Worm (Caenorhabditis elegans) whole organism, L4 larva: ENCODE results near the gene nspg-8.
A peak's percentile ranks its signal among the peaks of the same experiment; 100 is the strongest.

ENCODE experiments used
- F26F4.8 ChIP-seq: fragments of 200-800 bp; sonication (Bioruptor generic); conservative IDR thresholded peaks from 2 replicates; pipeline ENCODE4 v1.3.6; 2022; ENCODE audit warnings: missing genetic modification characterization, missing compliant biosample characterization
- F37D6.2 ChIP-seq: sonication (generic microtip); optimal IDR thresholded peaks from 2 replicates; lab custom pipeline; 2016; ENCODE audit warnings: mild to moderate bottlenecking, missing genetic modification characterization, missing compliant biosample characterization
- F49E8.2 ChIP-seq: sonication (generic microtip); optimal IDR thresholded peaks from 2 replicates; lab custom pipeline; 2016; ENCODE audit warnings: missing compliant biosample characterization, mild to moderate bottlenecking, missing genetic modification characterization, borderline replicate concordance
- R02D3.7 ChIP-seq: fragments of 150-350 bp; sonication (generic microtip); optimal IDR thresholded peaks from 3 replicates; lab custom pipeline; 2014; ENCODE audit warnings: missing biosample characterization, missing genetic modification characterization
- aly-2 ChIP-seq: sonication (generic microtip); optimal IDR thresholded peaks from 2 replicates; lab custom pipeline; 2018; ENCODE audit warnings: missing biosample characterization, missing genetic modification characterization
- ama-1 ChIP-seq: fragments of 150-350 bp; optimal IDR thresholded peaks from 2 replicates; lab custom pipeline; 2014; ENCODE audit warnings: inconsistent platforms, mixed read lengths
- arid-1 ChIP-seq: fragments of 200-800 bp; sonication (Bioruptor generic); conservative IDR thresholded peaks from 2 replicates; pipeline ENCODE4 v1.3.6; 2022; ENCODE audit warnings: missing genetic modification reagents, missing genetic modification characterization, missing compliant biosample characterization
- ceh-20 ChIP-seq: fragments of 200-800 bp; sonication (Bioruptor generic); IDR thresholded peaks from 2 replicates; pipeline ENCODE4 v1.3.6; 2022; ENCODE audit warnings: missing genetic modification reagents, missing genetic modification characterization, missing compliant biosample characterization
- ceh-28 ChIP-seq: fragments of 150-350 bp; optimal IDR thresholded peaks from 2 replicates; lab custom pipeline; 2014; ENCODE audit warnings: missing biosample characterization, missing genetic modification reagents, missing genetic modification characterization
- ceh-62 ChIP-seq: sonication (generic microtip); optimal IDR thresholded peaks from 2 replicates; lab custom pipeline; 2017; ENCODE audit warnings: missing biosample characterization, missing genetic modification characterization
- ces-1 ChIP-seq: fragments of 150-350 bp; sonication (generic microtip); optimal IDR thresholded peaks from 4 replicates; lab custom pipeline; 2014; ENCODE audit warnings: missing biosample characterization, missing genetic modification reagents, missing genetic modification characterization
- ctbp-1 ChIP-seq: fragments of 200-800 bp; sonication (Bioruptor generic); IDR thresholded peaks from 2 replicates; pipeline ENCODE4 v1.3.6; 2022; ENCODE audit warnings: missing genetic modification reagents, missing genetic modification characterization, missing compliant biosample characterization
- daf-16 ChIP-seq, 3 experiments: sonication (generic microtip); optimal IDR thresholded peaks; 2 replicates each; lab custom pipeline; 2016 to 2017; ENCODE audit warnings: missing genetic modification characterization in 3 of 3, missing genetic modification reagents in 3 of 3, mild to moderate bottlenecking in 2 of 3, missing compliant biosample characterization in 2 of 3, missing biosample characterization in 1 of 3, moderate library complexity in 1 of 3
- daf-19 ChIP-seq: fragments of 200-800 bp; sonication (Bioruptor generic); conservative IDR thresholded peaks from 2 replicates; pipeline ENCODE4 v1.3.6; 2022; ENCODE audit warnings: missing genetic modification characterization, missing compliant biosample characterization
- dmd-8 ChIP-seq: fragments of 200-800 bp; sonication (Bioruptor generic); IDR thresholded peaks from 2 replicates; pipeline ENCODE4 v1.3.6; 2022; ENCODE audit warnings: missing genetic modification characterization, missing compliant biosample characterization
- dmd-9 ChIP-seq: fragments of 200-800 bp; sonication (Bioruptor generic); IDR thresholded peaks from 2 replicates; pipeline ENCODE4 v1.3.6; 2022; ENCODE audit warnings: missing genetic modification reagents, missing genetic modification characterization, missing compliant biosample characterization
- dpl-1 ChIP-seq: fragments of 150-350 bp; optimal IDR thresholded peaks from 2 replicates; lab custom pipeline; 2014; ENCODE audit warnings: missing biosample characterization, missing genetic modification reagents, missing genetic modification characterization
- egl-43 ChIP-seq: fragments of 200-800 bp; sonication (Bioruptor generic); IDR thresholded peaks from 2 replicates; pipeline ENCODE4 v1.3.6; 2022; ENCODE audit warnings: missing genetic modification reagents, missing genetic modification characterization, missing compliant biosample characterization
- fkh-10 ChIP-seq: fragments of 150-350 bp; optimal IDR thresholded peaks from 2 replicates; lab custom pipeline; 2014; ENCODE audit warnings: missing biosample characterization, missing genetic modification reagents, missing genetic modification characterization
- fos-1 ChIP-seq: fragments of 150-350 bp; optimal IDR thresholded peaks from 2 replicates; lab custom pipeline; 2014; ENCODE audit warnings: missing biosample characterization, missing genetic modification characterization
- gei-8 ChIP-seq: fragments of 200-800 bp; sonication (Bioruptor generic); optimal IDR thresholded peaks from 2 replicates; lab custom pipeline; 2018; ENCODE audit warnings: mild to moderate bottlenecking, missing genetic modification characterization, missing compliant biosample characterization
- hlh-11 ChIP-seq: fragments of 200-800 bp; sonication (Bioruptor generic); optimal IDR thresholded peaks from 2 replicates; lab custom pipeline; 2018; ENCODE audit warnings: mild to moderate bottlenecking, missing genetic modification characterization, missing compliant biosample characterization
- lim-7 ChIP-seq: fragments of 200-800 bp; sonication (Bioruptor generic); IDR thresholded peaks from 2 replicates; pipeline ENCODE4 v1.3.6; 2022; ENCODE audit warnings: missing genetic modification characterization, missing compliant biosample characterization
- lin-13 ChIP-seq: fragments of 150-350 bp; optimal IDR thresholded peaks from 2 replicates; lab custom pipeline; 2014; ENCODE audit warnings: missing biosample characterization, missing genetic modification reagents, missing genetic modification characterization
- lin-39 ChIP-seq: fragments of 150-350 bp; optimal IDR thresholded peaks from 2 replicates; lab custom pipeline; 2014; ENCODE audit warnings: missing biosample characterization, missing genetic modification reagents, missing genetic modification characterization
- lsy-2 ChIP-seq, 2 experiments: fragments of 150-350 bp in 1 of 2; sonication (generic microtip) in 1 of 2; optimal IDR thresholded peaks; 2 replicates each; lab custom pipeline; 2014 to 2017; ENCODE audit warnings: missing biosample characterization in 2 of 2, missing genetic modification characterization in 2 of 2
- madf-9 ChIP-seq: fragments of 200-800 bp; sonication (Bioruptor generic); conservative IDR thresholded peaks from 2 replicates; pipeline ENCODE4 v1.3.6; 2022; ENCODE audit warnings: missing genetic modification reagents, missing genetic modification characterization, missing compliant biosample characterization
- mdl-1 ChIP-seq, 2 experiments: fragments of 150-350 bp in 1 of 2; sonication (generic microtip) in 1 of 2; optimal IDR thresholded peaks; 2 replicates each; lab custom pipeline; 2014 to 2017; ENCODE audit warnings: missing biosample characterization in 2 of 2, missing genetic modification characterization in 2 of 2
- mes-2 ChIP-seq: sonication (generic microtip); optimal IDR thresholded peaks from 2 replicates; lab custom pipeline; 2016; ENCODE audit warnings: missing genotype, mild to moderate bottlenecking, missing genetic modification characterization, missing compliant biosample characterization; ENCODE audit not compliant: poor library complexity, severe bottlenecking
- mxl-2 ChIP-seq: fragments of 200-800 bp; sonication (Bioruptor generic); conservative IDR thresholded peaks from 2 replicates; pipeline ENCODE4 v1.3.6; 2022; ENCODE audit warnings: missing genetic modification reagents, missing genetic modification characterization, missing compliant biosample characterization
- mxl-3 ChIP-seq: fragments of 200-800 bp; sonication (Bioruptor generic); optimal IDR thresholded peaks from 2 replicates; lab custom pipeline; 2018; ENCODE audit warnings: mild to moderate bottlenecking, missing genetic modification characterization, missing compliant biosample characterization
- nhr-102 ChIP-seq: sonication (generic microtip); optimal IDR thresholded peaks from 2 replicates; lab custom pipeline; 2016; ENCODE audit warnings: mild to moderate bottlenecking, missing genetic modification characterization, moderate library complexity, missing compliant biosample characterization
- nhr-11 ChIP-seq: fragments of 150-350 bp; optimal IDR thresholded peaks from 2 replicates; lab custom pipeline; 2014; ENCODE audit warnings: missing biosample characterization, missing genetic modification characterization
- nhr-41 ChIP-seq: fragments of 200-800 bp; sonication (Bioruptor generic); IDR thresholded peaks from 2 replicates; pipeline ENCODE4 v1.3.6; 2022; ENCODE audit warnings: missing genetic modification reagents, missing genetic modification characterization, missing compliant biosample characterization
- nhr-42 ChIP-seq: fragments of 200-800 bp; sonication (Bioruptor generic); IDR thresholded peaks from 2 replicates; pipeline ENCODE4 v1.3.6; 2022; ENCODE audit warnings: missing genetic modification characterization, missing compliant biosample characterization
- nhr-48 ChIP-seq: sonication (generic microtip); optimal IDR thresholded peaks from 2 replicates; lab custom pipeline; 2016; ENCODE audit warnings: mild to moderate bottlenecking, missing genetic modification characterization, missing compliant biosample characterization
- nhr-76 ChIP-seq: fragments of 150-350 bp; optimal IDR thresholded peaks from 2 replicates; lab custom pipeline; 2014; ENCODE audit warnings: missing biosample characterization, missing genetic modification characterization
- php-3 ChIP-seq: fragments of 200-800 bp; sonication (Bioruptor generic); IDR thresholded peaks from 2 replicates; pipeline ENCODE4 v1.3.6; 2022; ENCODE audit warnings: missing genetic modification reagents, missing genetic modification characterization, missing compliant biosample characterization
- saeg-2 ChIP-seq: fragments of 200-800 bp; sonication (Bioruptor generic); IDR thresholded peaks from 2 replicates; pipeline ENCODE4 v1.3.6; 2022; ENCODE audit warnings: missing genetic modification reagents, missing genetic modification characterization, missing compliant biosample characterization
- set-16 ChIP-seq: fragments of 200-800 bp; sonication (Bioruptor generic); IDR thresholded peaks from 2 replicates; pipeline ENCODE4 v1.3.6; 2022; ENCODE audit warnings: missing genetic modification reagents, missing genetic modification characterization, missing compliant biosample characterization
- skn-1 ChIP-seq: fragments of 150-350 bp; optimal IDR thresholded peaks from 2 replicates; lab custom pipeline; 2014; ENCODE audit warnings: missing biosample characterization, missing genetic modification characterization
- snpc-1.2 ChIP-seq: fragments of 200-800 bp; sonication (Bioruptor generic); IDR thresholded peaks from 2 replicates; pipeline ENCODE4 v1.3.6; 2022; ENCODE audit warnings: missing genetic modification reagents, missing genetic modification characterization, missing compliant biosample characterization
- snpc-4 ChIP-seq: fragments of 150-350 bp; optimal IDR thresholded peaks from 2 replicates; lab custom pipeline; 2014; ENCODE audit warnings: missing biosample characterization, missing genetic modification characterization
- spr-3 ChIP-seq: fragments of 200-800 bp; sonication (Bioruptor generic); optimal IDR thresholded peaks from 2 replicates; lab custom pipeline; 2018; ENCODE audit warnings: mild to moderate bottlenecking, missing genetic modification characterization, missing compliant biosample characterization
- tag-97 ChIP-seq: fragments of 200-800 bp; sonication (Bioruptor generic); IDR thresholded peaks from 2 replicates; pipeline ENCODE4 v1.3.6; 2022; ENCODE audit warnings: missing genetic modification characterization, missing compliant biosample characterization
- tra-1 ChIP-seq: fragments of 200-800 bp; sonication (Bioruptor generic); IDR thresholded peaks from 2 replicates; pipeline ENCODE4 v1.3.6; 2022; ENCODE audit warnings: missing genetic modification reagents, missing genetic modification characterization, missing compliant biosample characterization
- unc-130 ChIP-seq: sonication (generic microtip); optimal IDR thresholded peaks from 2 replicates; lab custom pipeline; 2016; ENCODE audit warnings: missing genetic modification reagents, missing genetic modification characterization, missing compliant biosample characterization
- unc-62 ChIP-seq, 3 experiments: fragments of 150-350 bp in 1 of 3; sonication (generic microtip); optimal IDR thresholded peaks in 2 of 3; peaks in 1 of 3; 1 replicate in 1 of 3; 2 replicates in 2 of 3; lab custom pipeline; 2014 to 2017; ENCODE audit warnings: missing biosample characterization in 3 of 3, missing genetic modification characterization in 3 of 3, missing genetic modification reagents in 3 of 3, missing genotype in 1 of 3
- zfp-2 ChIP-seq: sonication (generic microtip); optimal IDR thresholded peaks from 2 replicates; lab custom pipeline; 2016; ENCODE audit warnings: mild to moderate bottlenecking, missing genetic modification characterization, missing compliant biosample characterization
- zip-2 ChIP-seq: fragments of 150-350 bp; optimal IDR thresholded peaks from 2 replicates; lab custom pipeline; 2014; ENCODE audit warnings: missing biosample characterization, missing genetic modification characterization
- ztf-11 ChIP-seq: fragments of 150-350 bp; optimal IDR thresholded peaks from 2 replicates; lab custom pipeline; 2014; ENCODE audit warnings: missing biosample characterization, missing genetic modification characterization

The nspg-8 gene

ce11 chrIII:1218221-1218620, 36.4 kb downstream of the nspg-8 start (continued):
- TF ChIP-seq skn-1 (tag; lab: Kevin White, UChicago) (no peak), unc-62 (GFP tag; optimal IDR thresholded peaks at IDR 0.05 in 1 of 2; lab: Kevin White, UChicago) (peak in 1 of 2 experiments; percentile 36), unc-62 (tag; optimal IDR thresholded peaks at IDR 0.05; lab: Kevin White, UChicago) (no peak), arid-1 (GFP tag; lab: Robert Waterston, UW) (peak; percentile 57; the same call in 1 of the 2 replicates), zip-2 (no peak), unc-130 (GFP tag; lab: Kevin White, UChicago) (peak; percentile 24), egl-43 (peak; percentile 71; the same call in 1 of the 2 replicates), spr-3 (GFP tag; lab: Kevin White, UChicago) (peak; percentile 8), zfp-2 (tag; lab: Kevin White, UChicago) (no peak), tag-97 (GFP tag; lab: Robert Waterston, UW) (no peak), ztf-11 (no peak), ceh-20 (GFP tag; lab: Robert Waterston, UW) (no peak), mes-2 (tag; lab: Kevin White, UChicago) (peak; percentile 72), mdl-1 (tag; optimal IDR thresholded peaks at IDR 0.05; lab: Kevin White, UChicago) (no peak), F49E8.2 (tag; lab: Kevin White, UChicago) (no peak), dmd-9 (GFP tag; lab: Robert Waterston, UW) (0 out of 2 replicates have a peak, but pooled peaks have one; percentile 45), nhr-48 (no peak), snpc-4 (tag; lab: Kevin White, UChicago) (no peak), dpl-1 (GFP tag; lab: Kevin White, UChicago) (no peak), lin-13 (GFP tag; lab: Kevin White, UChicago) (peak; percentile 55), R02D3.7 (tag; lab: Kevin White, UChicago) (no peak), fos-1 (tag; lab: Kevin White, UChicago) (no peak), tra-1 (GFP tag; lab: Robert Waterston, UW) (no peak), mxl-3 (no peak), dmd-8 (GFP tag; lab: Robert Waterston, UW) (peak; percentile 31; the same call in 1 of the 2 replicates), nhr-11 (tag; lab: Kevin White, UChicago) (no peak), snpc-1.2 (GFP tag; lab: Robert Waterston, UW) (peak; percentile 44; the same call in 1 of the 2 replicates), daf-19 (GFP tag; lab: Robert Waterston, UW) (no peak), hlh-11 (tag; lab: Kevin White, UChicago) (peak; percentile 13), php-3 (GFP tag; lab: Robert Waterston, UW) (no peak), gei-8 (GFP tag; lab: Kevin White, UChicago) (no peak), F37D6.2 (no peak), lin-39 (tag; lab: Kevin White, UChicago) (no peak), ces-1 (GFP tag; lab: Kevin White, UChicago) (no peak), saeg-2 (GFP tag; lab: Robert Waterston, UW) (no peak), nhr-102 (tag; lab: Kevin White, UChicago) (peak; percentile 26), ctbp-1 (GFP tag; lab: Robert Waterston, UW) (no peak), ceh-62 (tag; lab: Kevin White, UChicago) (no peak), nhr-41 (GFP tag; lab: Robert Waterston, UW) (no peak), nhr-76 (tag; lab: Kevin White, UChicago) (no peak), aly-2 (tag; lab: Kevin White, UChicago) (no peak), madf-9 (GFP tag; lab: Robert Waterston, UW) (no peak), F26F4.8 (GFP tag; lab: Robert Waterston, UW) (no peak), ama-1 (no peak), daf-16 (GFP tag; optimal IDR thresholded peaks at IDR 0.05; lab: Kevin White, UChicago) (no peak), daf-16 (tag; optimal IDR thresholded peaks at IDR 0.05; lab: Kevin White, UChicago) (no peak), lsy-2 (tag; optimal IDR thresholded peaks at IDR 0.05; lab: Kevin White, UChicago) (peak in 1 of 2 experiments; percentile 2), mxl-2 (no peak), ceh-28 (no peak), lim-7 (GFP tag; lab: Robert Waterston, UW) (peak; percentile 68; the same call in 1 of the 2 replicates), nhr-42 (0 out of 2 replicates have a peak, but pooled peaks have one; percentile 7), set-16 (GFP tag; lab: Robert Waterston, UW) (peak; percentile 66), fkh-10 (GFP tag; lab: Kevin White, UChicago) (no peak)
